Fruit fly (Drosophila melanogaster) whole organism, embryonic: ENCODE results near the gene Coa8.

Source experiments
- BEAF-32 ChIP-seq: fragments of 200-800 bp; sonication (Bioruptor generic); optimal IDR thresholded peaks from 3 replicates; lab custom pipeline; 2017; ENCODE audit warnings: missing biosample characterization, missing genetic modification characterization, mild to moderate bottlenecking, moderate library complexity, missing genetic modification reagents
- CG11695 ChIP-seq: fragments of 200-800 bp; sonication (Bioruptor generic); IDR thresholded peaks from 3 replicates; pipeline ENCODE4 v1.3.6; 2022; ENCODE audit warnings: missing biosample characterization, missing genetic modification characterization
- CG12155 ChIP-seq: fragments of 200-800 bp; sonication (Bioruptor generic); optimal IDR thresholded peaks from 3 replicates; lab custom pipeline; 2016; ENCODE audit warnings: missing biosample characterization, missing genetic modification characterization
- CG12219 ChIP-seq: fragments of 200-800 bp; sonication (Bioruptor generic); optimal IDR thresholded peaks from 3 replicates; lab custom pipeline; 2018; ENCODE audit warnings: missing biosample characterization, mild to moderate bottlenecking, missing genetic modification characterization
- CG12391 ChIP-seq: fragments of 200-800 bp; sonication (Bioruptor generic); optimal IDR thresholded peaks from 3 replicates; lab custom pipeline; 2018; ENCODE audit warnings: missing biosample characterization, mild to moderate bottlenecking, missing genetic modification characterization, moderate library complexity
- CG13287 ChIP-seq: fragments of 200-800 bp; sonication (Bioruptor generic); IDR thresholded peaks from 2 replicates; pipeline ENCODE4 v1.3.6; 2022; ENCODE audit warnings: missing biosample characterization, missing genetic modification characterization; ENCODE audit not compliant: partially characterized antibody
- CG14014 ChIP-seq: fragments of 200-800 bp; sonication (Bioruptor generic); IDR thresholded peaks from 2 replicates; pipeline ENCODE4 v1.3.6; 2022; ENCODE audit warnings: missing biosample characterization, missing genetic modification characterization
- CG14710 ChIP-seq: fragments of 200-800 bp; sonication (Bioruptor generic); optimal IDR thresholded peaks from 3 replicates; lab custom pipeline; 2019; ENCODE audit warnings: missing biosample characterization, mild to moderate bottlenecking, missing genetic modification characterization, moderate library complexity
- CG15479 ChIP-seq: fragments of 200-800 bp; sonication (Bioruptor generic); optimal IDR thresholded peaks from 3 replicates; lab custom pipeline; 2019; ENCODE audit warnings: missing biosample characterization, mild to moderate bottlenecking, missing genetic modification characterization, moderate library complexity
- CG15514 ChIP-seq: fragments of 200-800 bp; sonication (Bioruptor generic); optimal IDR thresholded peaks from 3 replicates; lab custom pipeline; 2017; ENCODE audit warnings: missing biosample characterization, missing genetic modification characterization, mild to moderate bottlenecking, moderate library complexity, missing genetic modification reagents
- CG1647 ChIP-seq: fragments of 200-800 bp; sonication (Bioruptor generic); optimal IDR thresholded peaks from 3 replicates; lab custom pipeline; 2016; ENCODE audit warnings: missing biosample characterization, missing genetic modification characterization
- CG17361 ChIP-seq: fragments of 200-800 bp; sonication (Bioruptor generic); IDR thresholded peaks from 3 replicates; pipeline ENCODE4 v1.3.6; 2022; ENCODE audit warnings: missing biosample characterization, missing genetic modification characterization
- CG17568 ChIP-seq: fragments of 200-800 bp; sonication (Bioruptor generic); optimal IDR thresholded peaks from 2 replicates; lab custom pipeline; 2018; ENCODE audit warnings: missing biosample characterization, mild to moderate bottlenecking, missing genetic modification characterization, moderate library complexity
- CG2875 ChIP-seq: fragments of 200-800 bp; sonication (Bioruptor generic); optimal IDR thresholded peaks from 2 replicates; lab custom pipeline; 2017; ENCODE audit warnings: missing biosample characterization, mild to moderate bottlenecking, missing genetic modification characterization, missing genetic modification reagents
- CG33213 ChIP-seq: fragments of 200-800 bp; sonication (Bioruptor generic); optimal IDR thresholded peaks from 3 replicates; lab custom pipeline; 2016; ENCODE audit warnings: missing biosample characterization, missing genetic modification characterization
- CG34422 ChIP-seq: fragments of 200-800 bp; sonication (Bioruptor generic); IDR thresholded peaks from 3 replicates; pipeline ENCODE4 v1.3.6; 2022; ENCODE audit warnings: missing biosample characterization, missing genetic modification characterization
- CG4360 ChIP-seq: fragments of 200-800 bp; sonication (Bioruptor generic); IDR thresholded peaks from 2 replicates; pipeline ENCODE4 v1.3.6; 2022; ENCODE audit warnings: missing biosample characterization, missing genetic modification characterization
- CG5245 ChIP-seq: fragments of 200-800 bp; sonication (Bioruptor generic); optimal IDR thresholded peaks from 3 replicates; lab custom pipeline; 2016; ENCODE audit warnings: missing biosample characterization, missing genetic modification characterization
- CG6683 ChIP-seq: fragments of 200-800 bp; sonication (Bioruptor generic); optimal IDR thresholded peaks from 2 replicates; lab custom pipeline; 2017; ENCODE audit warnings: missing biosample characterization, mild to moderate bottlenecking, missing genetic modification characterization, missing genetic modification reagents
- CG6689 ChIP-seq: fragments of 200-800 bp; sonication (Bioruptor generic); IDR thresholded peaks from 2 replicates; pipeline ENCODE4 v1.3.6; 2022; ENCODE audit warnings: missing biosample characterization, missing genetic modification characterization
- CG9876 ChIP-seq: fragments of 200-800 bp; sonication (Bioruptor generic); optimal IDR thresholded peaks from 2 replicates; lab custom pipeline; 2016; ENCODE audit warnings: missing biosample characterization, missing genetic modification characterization
- D19B ChIP-seq: fragments of 200-800 bp; sonication (Bioruptor generic); optimal IDR thresholded peaks from 2 replicates; lab custom pipeline; 2017; ENCODE audit warnings: missing biosample characterization, mild to moderate bottlenecking, missing genetic modification characterization
- Dref ChIP-seq: fragments of 200-800 bp; sonication (Bioruptor generic); IDR thresholded peaks from 2 replicates; pipeline ENCODE4 v1.3.6; 2022; ENCODE audit warnings: missing biosample characterization, missing genetic modification characterization
- E2f2 ChIP-seq: fragments of 200-800 bp; sonication (Bioruptor generic); IDR thresholded peaks from 2 replicates; pipeline ENCODE4 v1.3.6; 2022; ENCODE audit warnings: missing biosample characterization, missing genetic modification characterization
- ERR ChIP-seq: fragments of 200-800 bp; sonication (Bioruptor generic); optimal IDR thresholded peaks from 2 replicates; lab custom pipeline; 2016; ENCODE audit warnings: missing biosample characterization, missing genetic modification characterization
- Ets65A ChIP-seq: fragments of 200-800 bp; sonication (Bioruptor generic); peaks from one replicate; lab custom pipeline; 2016; ENCODE audit warnings: missing biosample characterization, missing genetic modification characterization
- Ets97D ChIP-seq: fragments of 200-800 bp; sonication (Bioruptor generic); optimal IDR thresholded peaks from 3 replicates; lab custom pipeline; 2016; ENCODE audit warnings: missing biosample characterization, missing genetic modification characterization
- Fer1 ChIP-seq: fragments of 200-800 bp; sonication (Bioruptor generic); optimal IDR thresholded peaks from 2 replicates; lab custom pipeline; 2017; ENCODE audit warnings: missing biosample characterization, mild to moderate bottlenecking, missing genetic modification characterization
- H15 ChIP-seq: fragments of 200-800 bp; sonication (Bioruptor generic); IDR thresholded peaks from 3 replicates; pipeline ENCODE4 v1.3.6; 2022; ENCODE audit warnings: missing biosample characterization, missing genetic modification characterization
- Hr78 ChIP-seq, 2 experiments: fragments of 200-800 bp in 1 of 2; fragments of >200 bp in 1 of 2; sonication (Bioruptor generic) in 1 of 2; optimal IDR thresholded peaks; 2 replicates each; lab custom pipeline; 2017 to 2019; ENCODE audit warnings: missing biosample characterization in 2 of 2, missing genetic modification characterization in 2 of 2, mild to moderate bottlenecking in 1 of 2, moderate library complexity in 1 of 2
- Med ChIP-seq: fragments of 200-800 bp; sonication (Bioruptor generic); peaks from one replicate; lab custom pipeline; 2016; ENCODE audit warnings: missing biosample characterization, missing genetic modification characterization, mild to moderate bottlenecking, inconsistent platforms, moderate library complexity
- Meics ChIP-seq: fragments of 200-800 bp; sonication (Bioruptor generic); optimal IDR thresholded peaks from 2 replicates; lab custom pipeline; 2017; ENCODE audit warnings: missing biosample characterization, mild to moderate bottlenecking, missing genetic modification characterization
- Optix ChIP-seq: fragments of 200-800 bp; sonication (Bioruptor generic); IDR thresholded peaks from 3 replicates; pipeline ENCODE4 v1.3.6; 2022; ENCODE audit warnings: missing biosample characterization, missing genetic modification characterization
- Sin3A ChIP-seq: fragments of >200 bp; optimal IDR thresholded peaks from 2 replicates; lab custom pipeline; 2018
- Vsx1 ChIP-seq: fragments of 200-800 bp; sonication (Bioruptor generic); optimal IDR thresholded peaks from 2 replicates; lab custom pipeline; 2017; ENCODE audit warnings: missing biosample characterization, mild to moderate bottlenecking, missing genetic modification characterization, missing genetic modification reagents
- caup ChIP-seq: fragments of 200-800 bp; sonication (Bioruptor generic); optimal IDR thresholded peaks from 3 replicates; lab custom pipeline; 2017; ENCODE audit warnings: missing biosample characterization, mild to moderate bottlenecking, missing genetic modification characterization, moderate library complexity; ENCODE audit not compliant: severe bottlenecking
- chinmo ChIP-seq: fragments of 200-800 bp; sonication (Bioruptor generic); IDR thresholded peaks from 4 replicates; pipeline ENCODE4 v1.3.6; 2022; ENCODE audit warnings: missing biosample characterization, missing genetic modification characterization; ENCODE audit not compliant: partially characterized antibody
- disco-r ChIP-seq: fragments of 200-800 bp; sonication (Bioruptor generic); optimal IDR thresholded peaks from 2 replicates; lab custom pipeline; 2016; ENCODE audit warnings: missing biosample characterization, missing genetic modification characterization
- ftz-f1 ChIP-seq: fragments of 200-800 bp; sonication (Bioruptor generic); optimal IDR thresholded peaks from 2 replicates; lab custom pipeline; 2016; ENCODE audit warnings: missing biosample characterization, missing genetic modification characterization
- gem ChIP-seq: fragments of 200-800 bp; sonication (Bioruptor generic); optimal IDR thresholded peaks from 2 replicates; lab custom pipeline; 2019; ENCODE audit warnings: missing biosample characterization, mild to moderate bottlenecking, missing genetic modification characterization, moderate library complexity
- h ChIP-seq: fragments of >200 bp; optimal IDR thresholded peaks from 2 replicates; lab custom pipeline; 2017
- insv ChIP-seq, 2 experiments: fragments of 200-800 bp; sonication (Bioruptor generic); optimal IDR thresholded peaks; 3 replicates each; lab custom pipeline; 2016 to 2018; ENCODE audit warnings: missing biosample characterization in 2 of 2, missing genetic modification characterization in 2 of 2
- klu ChIP-seq: fragments of 200-800 bp; sonication (Bioruptor generic); IDR thresholded peaks from 2 replicates; pipeline ENCODE4 v1.3.6; 2022; ENCODE audit warnings: missing biosample characterization, missing genetic modification characterization
- nau ChIP-seq: fragments of 200-800 bp; sonication (Bioruptor generic); optimal IDR thresholded peaks from 3 replicates; lab custom pipeline; 2017; ENCODE audit warnings: missing biosample characterization, mild to moderate bottlenecking, missing genetic modification characterization, missing genetic modification reagents
- onecut ChIP-seq: fragments of 200-800 bp; sonication (Bioruptor generic); IDR thresholded peaks from 2 replicates; pipeline ENCODE4 v1.3.6; 2022; ENCODE audit warnings: missing biosample characterization, missing genetic modification characterization
- sd ChIP-seq: fragments of 200-800 bp; sonication (Bioruptor generic); optimal IDR thresholded peaks from 3 replicates; lab custom pipeline; 2018; ENCODE audit warnings: missing biosample characterization, mild to moderate bottlenecking, missing genetic modification characterization, moderate library complexity
- sens ChIP-seq: fragments of 200-800 bp; sonication (Bioruptor generic); peaks from one replicate; lab custom pipeline; 2016; ENCODE audit warnings: missing biosample characterization, missing genetic modification characterization
- trem ChIP-seq: fragments of 200-800 bp; optimal IDR thresholded peaks from 3 replicates; lab custom pipeline; 2019; ENCODE audit warnings: missing biosample characterization, mild to moderate bottlenecking, missing genetic modification characterization, moderate library complexity
- unpg ChIP-seq: fragments of 200-800 bp; sonication (Bioruptor generic); optimal IDR thresholded peaks from 3 replicates; lab custom pipeline; 2018; ENCODE audit warnings: missing biosample characterization, mild to moderate bottlenecking, missing genetic modification characterization, moderate library complexity
- vvl ChIP-seq: fragments of 200-800 bp; sonication (Bioruptor generic); IDR thresholded peaks from 2 replicates; pipeline ENCODE4 v1.3.6; 2022; ENCODE audit warnings: missing biosample characterization, missing genetic modification characterization

Gene Coa8

dm6 chrX:1922765-1923501 lies 42.9 kb downstream of the Coa8 start, which contains the start of the genes eIF2Bepsilon and Ocrl (continued):
- TF ChIP-seq Sin3A (lab: Kevin White, UChicago) (peak; percentile 77), chinmo (GFP tag; lab: Robert Waterston, UW) (0 out of 4 replicates have a peak, but pooled peaks have one; percentile 58), onecut (GFP tag; lab: Robert Waterston, UW) (no peak), gem (tag; lab: Kevin White, UChicago) (no peak), CG13287 (GFP tag; lab: Robert Waterston, UW) (peak; percentile 44; the same call in 1 of the 2 replicates), CG14710 (tag; lab: Kevin White, UChicago) (peak; percentile 62), H15 (no peak), CG9876 (peak; percentile 31), CG17568 (no peak), CG14014 (no peak), Meics (GFP tag; lab: Kevin White, UChicago) (no peak), Fer1 (GFP tag; lab: Kevin White, UChicago) (peak; percentile 53), CG15479 (GFP tag; lab: Kevin White, UChicago) (no peak), ftz-f1 (GFP tag; lab: Kevin White, UChicago) (peak; percentile 81), CG33213 (GFP tag; lab: Kevin White, UChicago) (peak; percentile 53), CG1647 (no peak), CG15514 (GFP tag; lab: Kevin White, UChicago) (peak; percentile 83), Med (GFP tag; lab: Kevin White, UChicago) (peak; percentile 62), CG2875 (GFP tag; lab: Kevin White, UChicago) (no peak), unpg (no peak), CG12155 (GFP tag; lab: Kevin White, UChicago) (peak; percentile 78), Ets65A (GFP tag; lab: Kevin White, UChicago) (peak; percentile 94), Ets97D (GFP tag; lab: Kevin White, UChicago) (peak; percentile 49), Vsx1 (no peak), BEAF-32 (GFP tag; lab: Kevin White, UChicago) (peak; percentile 59), h (no peak), nau (GFP tag; lab: Kevin White, UChicago) (no peak), klu (GFP tag; lab: Robert Waterston, UW) (no peak), trem (tag; lab: Kevin White, UChicago) (peak; percentile 54), CG12391 (peak; percentile 33), insv (GFP tag; optimal IDR thresholded peaks at IDR 0.05; lab: Kevin White, UChicago) (peak; percentile 93 to 99), CG6689 (GFP tag; lab: Robert Waterston, UW) (no peak), CG12219 (peak; percentile 12), Optix (no peak), CG34422 (peak; percentile 48; the same call in 1 of the 3 replicates), E2f2 (GFP tag; lab: Robert Waterston, UW) (peak; percentile 46; the same call in 1 of the 2 replicates), CG4360 (GFP tag; lab: Robert Waterston, UW) (peak; percentile 93), ERR (GFP tag; lab: Kevin White, UChicago) (peak; percentile 30), CG11695 (GFP tag; lab: Robert Waterston, UW) (no peak), Dref (GFP tag; lab: Robert Waterston, UW) (peak; percentile 50), Hr78 (GFP tag; optimal IDR thresholded peaks at IDR 0.05; lab: Kevin White, UChicago) (no peak), D19B (no peak), sd (no peak), CG5245 (GFP tag; lab: Kevin White, UChicago) (no peak), CG6683 (GFP tag; lab: Kevin White, UChicago) (peak; percentile 3), vvl (GFP tag; lab: Robert Waterston, UW) (peak; percentile 39; the same call in 1 of the 2 replicates), caup (GFP tag; lab: Kevin White, UChicago) (no peak), CG17361 (GFP tag; lab: Robert Waterston, UW) (no peak), sens (GFP tag; lab: Kevin White, UChicago) (peak; percentile 20), disco-r (no peak)
